ENCODE assay signal across 2 worm cellular contexts in the genomic region with DNA sequence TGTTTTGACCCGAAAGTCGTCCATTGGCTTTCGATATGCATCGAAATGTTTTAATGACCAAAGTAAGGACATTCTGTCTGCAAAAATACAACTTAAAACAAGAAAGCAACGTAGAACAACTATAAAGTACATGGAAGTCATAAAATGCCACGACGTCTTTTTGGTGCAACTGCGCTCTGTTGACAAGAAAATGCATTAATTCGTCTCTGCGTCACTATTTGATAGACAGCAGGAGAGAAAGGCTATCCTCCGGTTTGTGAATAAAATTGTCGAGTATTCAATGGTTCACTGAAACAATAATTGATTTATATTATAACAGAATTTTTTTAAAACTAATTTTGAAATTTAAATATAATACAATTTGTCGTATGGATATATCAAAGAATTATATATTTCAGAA.
TF ChIP-seq lines count a peak whose summit lies in the region.

A gene (minus strand): TSS at position 311 of the 400 bp plus-strand sequence.

TF ChIP-seq in whole organism, L1 larva, 84 proteins besides CTCF, POLR2A, EP300 and RAD21 (continued from another document):
- TF ChIP-seq egl-27 (tag; optimal IDR thresholded peaks at IDR 0.05; lab: Kevin White, UChicago) (no peak), zip-4 (GFP tag; optimal IDR thresholded peaks at IDR 0.05; lab: Kevin White, UChicago) (no peak), zag-1 (tag; optimal IDR thresholded peaks at IDR 0.05; lab: Kevin White, UChicago) (peak; percentile 12), nhr-19 (GFP tag; conservative IDR thresholded peaks at IDR 0.05; lab: Robert Waterston, UW) (0 out of 2 replicates have a peak, but pooled peaks have one; percentile 16), ces-1 (GFP tag; optimal IDR thresholded peaks at IDR 0.05; lab: Kevin White, UChicago) (no peak), swsn-7 (tag; optimal IDR thresholded peaks at IDR 0.05; lab: Kevin White, UChicago) (peak; percentile 56), nhr-47 (tag; optimal IDR thresholded peaks at IDR 0.05; lab: Kevin White, UChicago) (peak; percentile 54), ceh-82 (tag; optimal IDR thresholded peaks at IDR 0.05; lab: Kevin White, UChicago) (peak in 2 of 3 experiments; percentile 1 to 79), snpc-4 (tag; optimal IDR thresholded peaks at IDR 0.05; lab: Kevin White, UChicago) (peak; percentile 47), lin-35 (GFP tag; optimal IDR thresholded peaks at IDR 0.05; lab: Kevin White, UChicago) (peak; percentile 49 to 78), lin-13 (GFP tag; optimal IDR thresholded peaks at IDR 0.05; lab: Kevin White, UChicago) (peak; percentile 27), nhr-237 (tag; optimal IDR thresholded peaks at IDR 0.05; lab: Kevin White, UChicago) (no peak), nhr-20 (tag; optimal IDR thresholded peaks at IDR 0.05; lab: Kevin White, UChicago) (peak; percentile 64), blmp-1 (tag; optimal IDR thresholded peaks at IDR 0.05; lab: Kevin White, UChicago) (peak; percentile 80), nhr-90 (tag; optimal IDR thresholded peaks at IDR 0.05; lab: Kevin White, UChicago; ENCODE audit: poor library complexity) (peak; percentile 23), rnt-1 (tag; optimal IDR thresholded peaks at IDR 0.05; lab: Kevin White, UChicago) (peak; percentile 17), aha-1 (tag; optimal IDR thresholded peaks at IDR 0.05; lab: Kevin White, UChicago) (no peak), jun-1 (tag; optimal IDR thresholded peaks at IDR 0.05; lab: Kevin White, UChicago) (peak; percentile 5), nhr-71 (tag; optimal IDR thresholded peaks at IDR 0.05; lab: Kevin White, UChicago) (peak; percentile 67), tbx-2 (tag; optimal IDR thresholded peaks at IDR 0.05; lab: Kevin White, UChicago) (peak; percentile 30), pax-3 (tag; optimal IDR thresholded peaks at IDR 0.05; lab: Kevin White, UChicago) (no peak), egl-13 (tag; optimal IDR thresholded peaks at IDR 0.05; lab: Kevin White, UChicago) (no peak), nhr-76 (tag; optimal IDR thresholded peaks at IDR 0.05; lab: Kevin White, UChicago) (no peak), nhr-11 (tag; optimal IDR thresholded peaks at IDR 0.05; lab: Kevin White, UChicago) (no peak), unc-130 (tag; optimal IDR thresholded peaks at IDR 0.05; lab: Kevin White, UChicago) (peak; percentile 82), lir-3 (tag; optimal IDR thresholded peaks at IDR 0.05; lab: Kevin White, UChicago; ENCODE audit: poor library complexity) (no peak), mef-2 (tag; optimal IDR thresholded peaks at IDR 0.05; lab: Kevin White, UChicago) (no peak), lin-15B (tag; optimal IDR thresholded peaks at IDR 0.05; lab: Kevin White, UChicago) (peak; percentile 58), nhr-28 (tag; optimal IDR thresholded peaks at IDR 0.05; lab: Kevin White, UChicago) (no peak), fos-1 (tag; optimal IDR thresholded peaks at IDR 0.05; lab: Kevin White, UChicago) (peak; percentile 28), fkh-4 (tag; optimal IDR thresholded peaks at IDR 0.05; lab: Kevin White, UChicago; ENCODE audit: borderline replicate concordance) (no peak), hlh-4 (tag; optimal IDR thresholded peaks at IDR 0.05; lab: Kevin White, UChicago) (no peak), fkh-8 (tag; optimal IDR thresholded peaks at IDR 0.05; lab: Kevin White, UChicago) (peak; percentile 15), efl-1 (optimal IDR thresholded peaks at IDR 0.05; lab: Kevin White, UChicago) (peak; percentile 34 to 51), efl-1 (GFP tag; optimal IDR thresholded peaks at IDR 0.05 in 1 of 2; lab: Kevin White, UChicago) (peak; percentile 9 to 77), nhr-77 (tag; optimal IDR thresholded peaks at IDR 0.05; lab: Kevin White, UChicago) (peak; percentile 12), pqm-1 (tag; optimal IDR thresholded peaks at IDR 0.05; lab: Kevin White, UChicago) (no peak), tlp-1 (tag; optimal IDR thresholded peaks at IDR 0.05; lab: Kevin White, UChicago) (no peak), hpl-2 (GFP tag; optimal IDR thresholded peaks at IDR 0.05; lab: Kevin White, UChicago) (peak; percentile 35), isw-1 (GFP tag; IDR thresholded peaks at IDR 0.05; lab: Robert Waterston, UW) (no peak), snu-23 (GFP tag; optimal IDR thresholded peaks at IDR 0.05; lab: Kevin White, UChicago) (peak; percentile 78), fkh-10 (GFP tag; optimal IDR thresholded peaks at IDR 0.05; lab: Kevin White, UChicago) (no peak), efl-3 (GFP tag; optimal IDR thresholded peaks at IDR 0.05; lab: Kevin White, UChicago) (no peak), C16A3.4 (tag; optimal IDR thresholded peaks at IDR 0.05; lab: Kevin White, UChicago) (peak; percentile 73), dpl-1 (GFP tag; optimal IDR thresholded peaks at IDR 0.05; lab: Kevin White, UChicago) (peak in 2 of 3 experiments; percentile 28 to 57), unc-62 (GFP tag; optimal IDR thresholded peaks at IDR 0.05; lab: Kevin White, UChicago) (no peak), pag-3 (tag; optimal IDR thresholded peaks at IDR 0.05; lab: Kevin White, UChicago; ENCODE audit: borderline replicate concordance, insufficient read depth) (no peak)
TF ChIP-seq in whole organism, L1 larva: peak in this region for 34.

TF ChIP-seq in whole organism, L3 larva, 47 proteins besides CTCF, POLR2A, EP300 and RAD21 (continued from another document):
- peak; percentile 75 for TF ChIP-seq nhr-25 (tag; optimal IDR thresholded peaks at IDR 0.05; lab: Kevin White, UChicago)
- no peak for TF ChIP-seq skn-1 (tag; optimal IDR thresholded peaks at IDR 0.05; lab: Kevin White, UChicago)
- no peak for TF ChIP-seq ceh-16 (tag; optimal IDR thresholded peaks at IDR 0.05; lab: Kevin White, UChicago)
- TF ChIP-seq lin-15B (tag; optimal IDR thresholded peaks at IDR 0.05; lab: Kevin White, UChicago), result peak; percentile 78
